Fruit fly (Drosophila melanogaster): ENCODE results near the gene CG15044.

Gene CG15044

DNA sequence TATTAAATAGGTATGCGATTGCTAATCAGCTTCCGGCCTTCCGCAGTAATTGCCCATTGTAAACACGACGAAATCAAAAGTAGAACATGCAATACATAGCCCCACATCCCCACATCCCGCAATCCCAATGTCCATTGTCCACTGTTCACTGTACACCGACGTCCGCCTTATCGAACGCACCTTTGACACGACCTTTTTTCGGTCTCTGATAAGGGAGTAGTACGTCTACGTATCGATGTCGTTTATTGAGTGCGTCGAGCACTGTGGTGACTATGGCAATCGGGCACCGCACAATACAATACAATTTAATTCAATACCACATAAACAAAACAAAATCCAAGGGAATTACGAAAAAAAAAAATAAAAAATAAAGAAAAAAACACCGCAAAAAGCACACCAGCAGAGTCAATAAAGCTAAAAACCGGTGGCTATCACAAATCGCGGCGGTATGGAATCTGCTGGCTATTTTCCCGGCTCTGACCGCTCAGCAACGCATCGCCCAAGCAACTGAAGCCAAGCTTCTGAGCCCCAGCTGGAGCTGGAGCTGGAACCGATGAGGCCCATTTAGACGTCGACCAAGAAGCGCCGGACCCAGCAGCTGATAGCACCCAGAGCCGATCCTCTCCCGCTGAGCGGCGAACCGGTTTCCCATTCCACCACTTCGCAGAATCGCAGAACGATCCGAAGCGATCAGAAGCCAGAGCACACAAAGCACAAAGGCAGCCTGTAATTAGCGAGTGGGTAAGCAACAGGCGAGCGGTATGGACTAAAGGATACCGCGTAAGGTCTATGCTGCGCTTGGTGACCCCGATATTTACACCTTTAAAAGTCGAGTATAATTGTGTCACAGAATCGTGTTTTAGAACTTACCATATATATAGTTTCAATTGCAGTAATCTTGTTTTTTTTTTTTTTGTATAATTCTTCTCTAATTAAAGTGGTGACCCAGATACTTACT is 8.3 kb downstream of the CG15044 start, which contains the start of gene Hayan:
Gene Hayan (minus strand): TSS at position 512 of the 958 bp plus-strand sequence.
- TF ChIP-seq tj (GFP tag; optimal IDR thresholded peaks at IDR 0.05) (no peak), toe (GFP tag; optimal IDR thresholded peaks at IDR 0.05) (no peak), CG12768 (GFP tag; optimal IDR thresholded peaks at IDR 0.05) (no peak), CG7101 (tag; optimal IDR thresholded peaks at IDR 0.05) (no peak), CG1620 (GFP tag; optimal IDR thresholded peaks at IDR 0.05) (no peak), Hr96 (GFP tag; optimal IDR thresholded peaks at IDR 0.05) (no peak), cnc (optimal IDR thresholded peaks at IDR 0.05) (no peak), Mnt (GFP tag; optimal IDR thresholded peaks at IDR 0.05) (no peak), CG14711 (tag; optimal IDR thresholded peaks at IDR 0.05) (no peak), ovo (GFP tag; optimal IDR thresholded peaks at IDR 0.05) (no peak), CG5204 (GFP tag; optimal IDR thresholded peaks at IDR 0.05) (no peak), bab1 (GFP tag; optimal IDR thresholded peaks at IDR 0.05) (no peak), CG7045 (GFP tag; optimal IDR thresholded peaks at IDR 0.05) (no peak), Crg-1 (GFP tag; optimal IDR thresholded peaks at IDR 0.05) (no peak), cic (GFP tag; optimal IDR thresholded peaks at IDR 0.05) (no peak), kay (GFP tag; ENCODE audit: borderline replicate concordance) (no peak)

DNA sequence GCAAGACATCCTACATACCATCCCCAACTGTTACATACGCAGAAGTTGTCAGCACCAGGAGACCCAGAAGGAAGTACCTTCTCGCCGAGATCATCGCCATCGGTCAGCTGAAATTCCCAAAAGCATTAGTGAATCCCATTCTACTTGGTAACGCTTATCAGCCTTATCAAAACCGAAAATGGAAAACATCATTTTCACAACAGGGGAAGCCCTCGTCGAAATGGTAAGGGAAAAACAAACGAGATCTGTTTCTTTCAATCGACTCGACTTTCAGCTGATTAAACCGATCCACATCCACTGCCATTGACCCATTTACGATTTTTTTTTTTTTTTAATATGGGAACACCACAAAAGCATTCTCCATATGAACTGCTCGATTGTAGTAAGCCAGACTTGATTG is 9.3 kb downstream of the CG15044 start:
- no peak for TF ChIP-seq Hr96 (GFP tag; optimal IDR thresholded peaks at IDR 0.05)

DNA sequence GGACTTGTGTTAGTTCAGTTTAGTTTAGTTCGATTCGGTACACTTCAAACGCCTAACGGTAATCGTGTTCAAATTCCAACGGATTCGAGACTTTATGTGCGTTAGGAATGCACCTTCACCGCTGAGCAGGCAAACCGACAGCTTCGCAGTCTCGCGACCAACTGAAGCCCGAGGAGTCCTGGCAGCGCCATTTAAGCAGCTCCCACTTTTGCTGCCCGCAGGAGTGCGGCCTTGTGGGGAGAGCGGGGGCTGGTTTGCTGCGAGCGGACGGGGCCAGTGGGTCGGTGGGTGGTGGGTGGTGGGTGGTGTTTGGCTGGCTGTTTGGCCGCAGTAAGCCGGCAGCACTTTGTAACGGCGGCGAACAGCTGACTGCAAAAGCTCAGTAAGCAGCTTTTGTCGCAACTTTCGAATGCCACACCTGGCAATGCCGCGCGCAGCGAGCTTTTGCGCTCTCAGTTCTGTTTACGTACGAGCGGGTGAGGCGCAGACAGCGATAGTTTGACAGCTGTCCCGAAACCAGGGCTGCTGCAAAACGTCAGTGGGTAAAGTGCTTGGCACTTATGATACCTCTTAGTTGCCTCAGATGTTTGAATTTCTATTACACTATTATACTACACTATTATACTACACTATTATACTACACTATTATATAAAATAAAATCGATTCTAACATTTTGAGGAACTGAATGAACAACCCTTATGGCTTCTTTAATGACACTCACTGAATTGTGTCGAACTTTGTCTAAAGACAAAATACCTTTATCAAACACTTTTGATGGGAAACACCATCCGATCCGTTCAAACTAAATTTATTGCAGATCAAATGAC is 12.3 kb downstream of the CG15044 start, which contains the start of gene CG32547:
Gene CG32547 (minus strand): TSS at position 181 of the 828 bp plus-strand sequence.
- TF ChIP-seq CG7101 (tag; optimal IDR thresholded peaks at IDR 0.05) (peak; percentile 0), kay (GFP tag; ENCODE audit: borderline replicate concordance) (no peak), bab1 (GFP tag; optimal IDR thresholded peaks at IDR 0.05) (peak; percentile 57), CG14711 (tag; optimal IDR thresholded peaks at IDR 0.05) (peak; percentile 29), pad (GFP tag; optimal IDR thresholded peaks at IDR 0.05) (peak; percentile 15)

DNA sequence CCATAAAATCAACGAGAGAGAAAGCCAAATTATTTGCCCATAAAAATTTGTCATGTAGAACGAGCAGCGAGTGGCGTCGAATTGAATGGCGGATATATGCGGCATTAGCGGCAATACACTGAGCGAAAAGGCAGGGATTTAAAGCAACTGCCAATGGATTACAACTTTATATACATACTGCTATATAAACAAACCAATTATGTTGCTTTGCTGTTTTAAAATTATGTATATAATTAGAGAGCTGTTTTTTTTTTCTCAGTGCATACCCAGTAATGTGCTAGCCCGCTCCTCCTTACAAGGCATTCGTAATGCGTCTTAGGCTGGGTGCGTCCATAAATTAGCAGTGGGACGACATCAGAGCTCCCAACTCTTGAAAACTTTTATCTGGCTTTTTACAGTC is 23.9 kb downstream of the CG15044 start:
- TF ChIP-seq Hr96 (GFP tag; optimal IDR thresholded peaks at IDR 0.05) = no peak
- TF ChIP-seq Mnt (GFP tag; optimal IDR thresholded peaks at IDR 0.05) = no peak
- no peak for TF ChIP-seq CG12768 (GFP tag; optimal IDR thresholded peaks at IDR 0.05)
- no peak for TF ChIP-seq cic (GFP tag; optimal IDR thresholded peaks at IDR 0.05)
- no peak for TF ChIP-seq bab1 (GFP tag; optimal IDR thresholded peaks at IDR 0.05)
- TF ChIP-seq CG7045 (GFP tag; optimal IDR thresholded peaks at IDR 0.05) = no peak
- TF ChIP-seq CG1620 (GFP tag; optimal IDR thresholded peaks at IDR 0.05) = no peak

DNA sequence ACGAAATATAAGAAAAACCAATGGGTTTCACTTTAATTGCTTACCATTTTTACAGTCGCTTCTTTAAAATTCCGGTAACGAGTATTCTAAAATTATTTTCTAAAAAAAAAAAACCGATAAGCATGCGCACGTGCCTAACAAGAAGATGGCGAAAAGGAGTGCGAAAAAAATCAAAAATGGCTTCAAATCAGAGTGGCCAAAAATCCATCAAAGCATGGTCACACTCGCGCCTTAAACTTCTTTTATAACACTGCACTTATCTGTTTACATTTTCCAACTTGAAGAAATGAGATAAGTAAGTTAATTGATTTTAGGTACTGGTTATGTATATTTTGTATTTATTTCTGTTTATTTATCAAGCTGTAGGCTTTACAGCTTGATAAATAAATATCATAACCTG is 31.5 kb downstream of the CG15044 start, which contains the start of gene CG43843:
Gene CG43843 (minus strand): TSS at position 101 of the 400 bp plus-strand sequence.
- TF ChIP-seq CG12768 (GFP tag; optimal IDR thresholded peaks at IDR 0.05) = no peak
- TF ChIP-seq CG7101 (tag; optimal IDR thresholded peaks at IDR 0.05) = no peak
- no peak for TF ChIP-seq Crg-1 (GFP tag; optimal IDR thresholded peaks at IDR 0.05)
- TF ChIP-seq cic (GFP tag; optimal IDR thresholded peaks at IDR 0.05) = no peak
- no peak for TF ChIP-seq ovo (GFP tag; optimal IDR thresholded peaks at IDR 0.05)

DNA sequence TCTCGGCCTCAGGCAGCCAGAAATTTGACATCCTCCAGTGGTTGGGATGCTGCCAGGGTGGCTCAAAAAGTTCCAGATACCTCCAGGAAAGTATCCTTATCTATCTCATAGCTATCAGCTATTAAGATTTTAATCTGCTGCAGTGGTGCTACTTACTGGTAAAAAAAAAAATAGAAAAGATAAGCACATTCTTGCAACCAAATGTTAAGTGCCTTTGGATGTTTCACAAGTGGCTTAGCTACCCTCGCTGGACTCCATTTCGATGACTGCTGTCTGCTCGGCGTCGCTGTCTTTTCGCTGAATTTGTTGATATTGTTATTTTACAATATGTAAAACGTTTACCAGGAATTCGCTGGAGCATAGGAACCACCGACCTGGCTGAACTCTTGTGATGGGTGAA is 39.1 kb downstream of the CG15044 start:
- TF ChIP-seq cic (GFP tag; optimal IDR thresholded peaks at IDR 0.05) = no peak

All from whole organism, adult.